Worm (Caenorhabditis elegans) whole organism, young adult: ENCODE results near the gene F53F4.11.
A peak's percentile ranks its signal among the peaks of the same experiment; 100 is the strongest.

Experiments
- C06A6.2 ChIP-seq: fragments of 200-800 bp; sonication (Bioruptor generic); conservative IDR thresholded peaks from 2 replicates; pipeline ENCODE4 v1.3.6; 2022; ENCODE audit warnings: missing genetic modification characterization, missing compliant biosample characterization
- C17E4.6 ChIP-seq: fragments of 200-800 bp; sonication (Bioruptor generic); IDR thresholded peaks from 2 replicates; pipeline ENCODE4 v1.3.6; 2022; ENCODE audit warnings: missing genetic modification reagents, missing genetic modification characterization, missing compliant biosample characterization
- F22D6.2 ChIP-seq: sonication (generic microtip); optimal IDR thresholded peaks from 2 replicates; lab custom pipeline; 2016; ENCODE audit warnings: mild to moderate bottlenecking, missing genetic modification characterization, missing compliant biosample characterization
- F23B12.7 ChIP-seq: sonication (generic microtip); optimal IDR thresholded peaks from 2 replicates; lab custom pipeline; 2017; ENCODE audit warnings: missing genetic modification characterization, mild to moderate bottlenecking, missing compliant biosample characterization, antibody characterized with exemption, moderate library complexity; ENCODE audit not compliant: insufficient read depth
- F52B5.7 ChIP-seq: sonication (generic microtip); optimal IDR thresholded peaks from 2 replicates; lab custom pipeline; 2016; ENCODE audit warnings: mild to moderate bottlenecking, missing genetic modification characterization, missing compliant biosample characterization
- F55B11.4 ChIP-seq: sonication (generic microtip); optimal IDR thresholded peaks from 2 replicates; lab custom pipeline; 2016; ENCODE audit warnings: missing compliant biosample characterization, missing genetic modification characterization, borderline replicate concordance; ENCODE audit not compliant: insufficient read depth
- Y53F4B.3 ChIP-seq: fragments of 200-800 bp; sonication (Bioruptor generic); IDR thresholded peaks from 2 replicates; pipeline ENCODE4 v1.3.6; 2022; ENCODE audit warnings: missing genetic modification reagents, missing genetic modification characterization, missing compliant biosample characterization
- Y67H2A.10 ChIP-seq: fragments of 200-800 bp; sonication (Bioruptor generic); conservative IDR thresholded peaks from 2 replicates; pipeline ENCODE4 v1.3.6; 2022; ENCODE audit warnings: missing genetic modification reagents, missing genetic modification characterization, missing compliant biosample characterization
- ZK185.1 ChIP-seq: sonication (generic microtip); optimal IDR thresholded peaks from 2 replicates; lab custom pipeline; 2016; ENCODE audit warnings: mild to moderate bottlenecking, missing genetic modification characterization, missing compliant biosample characterization; ENCODE audit not compliant: poor library complexity, severe bottlenecking
- ama-1 ChIP-seq, 3 experiments: fragments of 150-350 bp in 1 of 3; sonication (generic microtip) in 2 of 3; optimal IDR thresholded peaks; 2 replicates each; lab custom pipeline; 2014 to 2018; ENCODE audit warnings: missing biosample characterization in 2 of 3, missing genetic modification characterization in 2 of 3, missing genetic modification reagents in 2 of 3
- aptf-3 ChIP-seq: fragments of 200-800 bp; sonication (Bioruptor generic); IDR thresholded peaks from 2 replicates; pipeline ENCODE4 v1.3.6; 2022; ENCODE audit warnings: missing genetic modification characterization, missing compliant biosample characterization
- attf-3 ChIP-seq: fragments of 200-800 bp; sonication (Bioruptor generic); conservative IDR thresholded peaks from 2 replicates; pipeline ENCODE4 v1.3.6; 2022; ENCODE audit warnings: missing genetic modification reagents, missing genetic modification characterization, missing compliant biosample characterization
- bed-2 ChIP-seq: fragments of 200-800 bp; sonication (Bioruptor generic); IDR thresholded peaks from 2 replicates; pipeline ENCODE4 v1.3.6; 2022; ENCODE audit warnings: missing genetic modification reagents, missing genetic modification characterization, missing compliant biosample characterization
- ceh-27 ChIP-seq: fragments of 200-800 bp; sonication (Bioruptor generic); optimal IDR thresholded peaks from 2 replicates; lab custom pipeline; 2018; ENCODE audit warnings: mild to moderate bottlenecking, missing genetic modification characterization, moderate library complexity, missing compliant biosample characterization
- chd-7 ChIP-seq: sonication (generic microtip); optimal IDR thresholded peaks from 2 replicates; lab custom pipeline; 2016; ENCODE audit warnings: mild to moderate bottlenecking, missing genetic modification characterization, moderate library complexity, missing compliant biosample characterization
- dpff-1 ChIP-seq: sonication (generic microtip); optimal IDR thresholded peaks from 2 replicates; lab custom pipeline; 2017; ENCODE audit warnings: mild to moderate bottlenecking, missing genetic modification characterization, missing compliant biosample characterization
- dpl-1 ChIP-seq: fragments of 150-350 bp; optimal IDR thresholded peaks from 2 replicates; lab custom pipeline; 2014; ENCODE audit warnings: missing biosample characterization, missing genetic modification reagents, missing genetic modification characterization
- egrh-3 ChIP-seq: fragments of 200-800 bp; sonication (Bioruptor generic); IDR thresholded peaks from 2 replicates; pipeline ENCODE4 v1.3.6; 2022; ENCODE audit warnings: missing genetic modification reagents, missing genetic modification characterization, missing compliant biosample characterization
- ekl-4 ChIP-seq: fragments of 200-800 bp; sonication (Bioruptor generic); IDR thresholded peaks from 2 replicates; pipeline ENCODE4 v1.3.6; 2022; ENCODE audit warnings: missing genetic modification reagents, missing genetic modification characterization, missing compliant biosample characterization
- hmg-20 ChIP-seq: fragments of 200-800 bp; sonication (Bioruptor generic); IDR thresholded peaks from 2 replicates; pipeline ENCODE4 v1.3.6; 2022; ENCODE audit warnings: missing genetic modification reagents, missing genetic modification characterization, missing compliant biosample characterization
- lin-26 ChIP-seq: fragments of 200-800 bp; sonication (Bioruptor generic); IDR thresholded peaks from 2 replicates; pipeline ENCODE4 v1.3.6; 2022; ENCODE audit warnings: missing genetic modification reagents, missing genetic modification characterization, missing compliant biosample characterization
- lin-35 ChIP-seq, 3 experiments: fragments of 150-350 bp in 2 of 3; sonication (generic microtip) in 1 of 3; optimal IDR thresholded peaks; 2 replicates each; lab custom pipeline; 2014 to 2018; ENCODE audit warnings: missing biosample characterization in 3 of 3, missing genetic modification characterization in 3 of 3, missing genetic modification reagents in 3 of 3
- lin-40 ChIP-seq: sonication (generic microtip); optimal IDR thresholded peaks from 2 replicates; lab custom pipeline; 2016; ENCODE audit warnings: missing genetic modification characterization, mild to moderate bottlenecking, missing compliant biosample characterization, missing genotype, missing genetic modification reagents
- lir-1 ChIP-seq: fragments of 200-800 bp; sonication (Bioruptor generic); conservative IDR thresholded peaks from 2 replicates; pipeline ENCODE4 v1.3.6; 2022; ENCODE audit warnings: missing genetic modification reagents, missing genetic modification characterization, missing compliant biosample characterization
- lsl-1 ChIP-seq: fragments of 200-800 bp; sonication (Bioruptor generic); optimal IDR thresholded peaks from 2 replicates; lab custom pipeline; 2018; ENCODE audit warnings: mild to moderate bottlenecking, missing genetic modification characterization, moderate library complexity, missing compliant biosample characterization
- madf-10 ChIP-seq: sonication (generic microtip); optimal IDR thresholded peaks from 2 replicates; lab custom pipeline; 2016; ENCODE audit warnings: mild to moderate bottlenecking, missing genetic modification characterization, missing compliant biosample characterization
- mel-28 ChIP-seq: sonication (generic microtip); optimal IDR thresholded peaks from 2 replicates; lab custom pipeline; 2016; ENCODE audit warnings: borderline replicate concordance, mild to moderate bottlenecking, missing genetic modification characterization, missing compliant biosample characterization
- mes-4 ChIP-seq: sonication (generic microtip); optimal IDR thresholded peaks from 2 replicates; lab custom pipeline; 2016; ENCODE audit warnings: missing genotype, missing genetic modification characterization, missing compliant biosample characterization
- nfyb-1 ChIP-seq: fragments of 200-800 bp; sonication (Bioruptor generic); IDR thresholded peaks from 2 replicates; pipeline ENCODE4 v1.3.6; 2022; ENCODE audit warnings: missing genetic modification reagents, missing genetic modification characterization, missing compliant biosample characterization
- nhr-120 ChIP-seq: fragments of 200-800 bp; sonication (Bioruptor generic); IDR thresholded peaks from 2 replicates; pipeline ENCODE4 v1.3.6; 2022; ENCODE audit warnings: missing genetic modification characterization, missing compliant biosample characterization
- nhr-27 ChIP-seq: fragments of 200-800 bp; sonication (Bioruptor generic); optimal IDR thresholded peaks from 2 replicates; lab custom pipeline; 2018; ENCODE audit warnings: mild to moderate bottlenecking, missing genetic modification characterization, moderate library complexity, missing compliant biosample characterization
- rcor-1 ChIP-seq: fragments of 200-800 bp; sonication (Bioruptor generic); IDR thresholded peaks from 2 replicates; pipeline ENCODE4 v1.3.6; 2022; ENCODE audit warnings: missing genetic modification reagents, missing genetic modification characterization, missing compliant biosample characterization
- sdz-38 ChIP-seq: sonication (generic microtip); optimal IDR thresholded peaks from 2 replicates; lab custom pipeline; 2016; ENCODE audit warnings: missing genotype, missing genetic modification characterization, missing compliant biosample characterization
- sea-2 ChIP-seq: fragments of 200-800 bp; sonication (Bioruptor generic); IDR thresholded peaks from 2 replicates; pipeline ENCODE4 v1.3.6; 2022; ENCODE audit warnings: missing genetic modification characterization, missing compliant biosample characterization
- snpc-1.1 ChIP-seq: sonication (generic microtip); optimal IDR thresholded peaks from 2 replicates; lab custom pipeline; 2017; ENCODE audit warnings: missing genetic modification characterization, mild to moderate bottlenecking, missing compliant biosample characterization, antibody characterized with exemption, moderate library complexity, missing genotype, missing genetic modification reagents; ENCODE audit not compliant: insufficient read depth
- snpc-1.3 ChIP-seq: sonication (generic microtip); optimal IDR thresholded peaks from 2 replicates; lab custom pipeline; 2017; ENCODE audit warnings: missing genetic modification characterization, mild to moderate bottlenecking, missing compliant biosample characterization, antibody characterized with exemption, moderate library complexity, missing genotype, missing genetic modification reagents; ENCODE audit not compliant: insufficient read depth
- tbp1 ChIP-seq: fragments of 200-800 bp; sonication (Bioruptor generic); optimal IDR thresholded peaks from 2 replicates; lab custom pipeline; 2018; ENCODE audit warnings: mild to moderate bottlenecking, missing genetic modification characterization, missing compliant biosample characterization
- tbx-9 ChIP-seq: sonication (generic microtip); optimal IDR thresholded peaks from 2 replicates; lab custom pipeline; 2016; ENCODE audit warnings: borderline replicate concordance, missing genetic modification characterization, inconsistent platforms, missing compliant biosample characterization
- unc-62 ChIP-seq: fragments of 150-350 bp; optimal IDR thresholded peaks from 2 replicates; lab custom pipeline; 2014; ENCODE audit warnings: missing biosample characterization, missing genetic modification reagents, missing genetic modification characterization
- xnd-1 ChIP-seq: sonication (generic microtip); optimal IDR thresholded peaks from 2 replicates; lab custom pipeline; 2016; ENCODE audit warnings: missing genotype, missing genetic modification reagents, missing genetic modification characterization, missing compliant biosample characterization
- zim-3 ChIP-seq: sonication (generic microtip); optimal IDR thresholded peaks from 2 replicates; lab custom pipeline; 2017; ENCODE audit warnings: mild to moderate bottlenecking, missing genetic modification characterization, moderate library complexity, missing compliant biosample characterization
- ztf-18 ChIP-seq: sonication (generic microtip); optimal IDR thresholded peaks from 2 replicates; lab custom pipeline; 2016; ENCODE audit warnings: missing genotype, mild to moderate bottlenecking, missing genetic modification characterization, missing compliant biosample characterization
- ztf-28 ChIP-seq: fragments of 200-800 bp; sonication (Bioruptor generic); IDR thresholded peaks from 2 replicates; pipeline ENCODE4 v1.3.6; 2022; ENCODE audit warnings: missing genetic modification reagents, missing genetic modification characterization, missing compliant biosample characterization
- ztf-6 ChIP-seq: fragments of 200-800 bp; sonication (Bioruptor generic); IDR thresholded peaks from 2 replicates; pipeline ENCODE4 v1.3.6; 2022; ENCODE audit warnings: missing genetic modification reagents, missing genetic modification characterization, missing compliant biosample characterization

Gene F53F4.11

ce11 chrV:13656346-13657254 is 32.3 kb upstream of the F53F4.11 start (continued):
- TF ChIP-seq ama-1 (optimal IDR thresholded peaks at IDR 0.05; lab: Kevin White, UChicago) (peak; percentile 76), ama-1 (GFP tag; optimal IDR thresholded peaks at IDR 0.05; lab: Kevin White, UChicago) (no peak), lin-26 (GFP tag; lab: Robert Waterston, UW) (peak; percentile 62), C17E4.6 (no peak), F52B5.7 (tag; lab: Kevin White, UChicago) (peak; percentile 2), sdz-38 (no peak), nhr-27 (tag; lab: Kevin White, UChicago) (no peak), hmg-20 (GFP tag; lab: Robert Waterston, UW) (no peak), unc-62 (GFP tag; lab: Kevin White, UChicago) (peak; percentile 35), aptf-3 (GFP tag; lab: Robert Waterston, UW) (no peak), mes-4 (tag; lab: Kevin White, UChicago) (no peak), egrh-3 (no peak), ztf-28 (GFP tag; lab: Robert Waterston, UW) (no peak), ceh-27 (GFP tag; lab: Kevin White, UChicago) (no peak), F23B12.7 (tag; lab: Kevin White, UChicago) (no peak), ztf-6 (no peak), ekl-4 (GFP tag; lab: Robert Waterston, UW) (peak; percentile 38; the same call in 1 of the 2 replicates), snpc-1.1 (tag; lab: Kevin White, UChicago) (no peak), Y67H2A.10 (GFP tag; lab: Robert Waterston, UW) (no peak), F22D6.2 (tag; lab: Kevin White, UChicago) (peak; percentile 56), snpc-1.3 (no peak), Y53F4B.3 (no peak), lsl-1 (no peak), C06A6.2 (GFP tag; lab: Robert Waterston, UW) (peak; percentile 31; the same call in 1 of the 2 replicates), mel-28 (tag; lab: Kevin White, UChicago) (no peak), nfyb-1 (GFP tag; lab: Robert Waterston, UW) (peak; percentile 71; the same call in 1 of the 2 replicates), chd-7 (peak; percentile 69), F55B11.4 (tag; lab: Kevin White, UChicago) (no peak), lin-35 (GFP tag; optimal IDR thresholded peaks at IDR 0.05; lab: Kevin White, UChicago) (no peak), nhr-120 (GFP tag; lab: Robert Waterston, UW) (no peak), tbx-9 (no peak), xnd-1 (no peak), bed-2 (no peak), dpl-1 (GFP tag; lab: Kevin White, UChicago) (no peak), madf-10 (tag; lab: Kevin White, UChicago) (peak; percentile 47), tbp1 (GFP tag; lab: Kevin White, UChicago) (peak; percentile 59), sea-2 (GFP tag; lab: Robert Waterston, UW) (no peak), ZK185.1 (tag; lab: Kevin White, UChicago) (peak; percentile 9), lin-40 (tag; lab: Kevin White, UChicago) (peak; percentile 52), ztf-18 (tag; lab: Kevin White, UChicago) (no peak), attf-3 (GFP tag; lab: Robert Waterston, UW) (no peak), zim-3 (tag; lab: Kevin White, UChicago) (no peak), lir-1 (GFP tag; lab: Robert Waterston, UW) (no peak), dpff-1 (tag; lab: Kevin White, UChicago) (no peak), rcor-1 (GFP tag; lab: Robert Waterston, UW) (no peak)
